Worm (Caenorhabditis elegans) whole organism, midembryonic: ENCODE results near the gene srlf-13.

Experiments used
- T22C8.4 ChIP-seq: fragments of 200-800 bp; sonication (Bioruptor generic); IDR thresholded peaks from 2 replicates; pipeline ENCODE4 v1.3.6; 2022; ENCODE audit warnings: missing genetic modification characterization, missing compliant biosample characterization
- cog-1 ChIP-seq: sonication (generic microtip); optimal IDR thresholded peaks from 2 replicates; lab custom pipeline; 2016; ENCODE audit warnings: missing genetic modification characterization, missing compliant biosample characterization
- flt-1 ChIP-seq: fragments of 200-800 bp; sonication (Bioruptor generic); IDR thresholded peaks from 2 replicates; pipeline ENCODE4 v1.3.6; 2022; ENCODE audit warnings: missing genetic modification characterization, missing compliant biosample characterization
- klf-2 ChIP-seq: fragments of 200-800 bp; sonication (Bioruptor generic); conservative IDR thresholded peaks from 2 replicates; pipeline ENCODE4 v1.3.6; 2022; ENCODE audit warnings: missing genetic modification reagents, missing genetic modification characterization, missing compliant biosample characterization
- med-1 ChIP-seq: sonication (generic microtip); optimal IDR thresholded peaks from 2 replicates; lab custom pipeline; 2017; ENCODE audit warnings: missing genetic modification characterization, mild to moderate bottlenecking, missing compliant biosample characterization, antibody characterized with exemption, missing genetic modification reagents; ENCODE audit not compliant: insufficient read depth
- ref-1 ChIP-seq: fragments of 200-800 bp; sonication (Bioruptor generic); conservative IDR thresholded peaks from 2 replicates; pipeline ENCODE4 v1.3.6; 2022; ENCODE audit warnings: missing genetic modification reagents, missing genetic modification characterization, missing compliant biosample characterization
- tab-1 ChIP-seq: fragments of 200-800 bp; sonication (Bioruptor generic); IDR thresholded peaks from 2 replicates; pipeline ENCODE4 v1.3.6; 2022; ENCODE audit warnings: missing genetic modification characterization, missing compliant biosample characterization
- ztf-23 ChIP-seq: fragments of 200-800 bp; sonication (Bioruptor generic); IDR thresholded peaks from 2 replicates; pipeline ENCODE4 v1.3.6; 2022; ENCODE audit warnings: missing genetic modification reagents, missing genetic modification characterization, missing compliant biosample characterization
- ztf-29 ChIP-seq: fragments of 200-800 bp; sonication (Bioruptor generic); IDR thresholded peaks from 2 replicates; pipeline ENCODE4 v1.3.6; 2022; ENCODE audit warnings: missing genetic modification reagents, missing genetic modification characterization, missing compliant biosample characterization

The srlf-13 gene

DNA sequence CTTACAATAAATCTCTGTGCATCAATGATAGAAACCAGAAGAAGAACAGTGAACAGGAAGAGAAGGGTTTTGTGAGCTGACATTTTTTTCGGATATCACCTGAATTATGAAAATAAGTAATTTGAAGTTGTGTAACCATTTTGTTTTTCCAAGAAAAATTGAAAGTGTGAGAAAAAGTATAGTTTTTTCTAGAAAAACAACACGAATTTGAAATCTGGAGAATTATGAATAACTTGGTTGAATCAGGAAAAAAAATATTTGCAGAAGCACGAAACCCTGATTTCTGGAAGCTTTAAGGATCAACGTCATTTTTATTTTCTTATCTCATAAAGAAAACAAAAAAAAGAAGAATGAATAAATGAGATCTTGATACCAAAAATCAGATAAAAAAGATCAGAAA is 21.9 kb downstream of the srlf-13 start, which contains the start of gene F13E9.12:
Gene F13E9.12, minus strand, starts transcription at position 101 of the 400 bp plus-strand sequence.
- no peak for TF ChIP-seq cog-1 (tag; lab: Kevin White, UChicago)
- no peak for TF ChIP-seq ref-1 (GFP tag; lab: Robert Waterston, UW)
- no peak for TF ChIP-seq T22C8.4 (GFP tag; lab: Robert Waterston, UW)
- TF ChIP-seq tab-1: no peak
- no peak for TF ChIP-seq ztf-23 (GFP tag; lab: Robert Waterston, UW)
- no peak for TF ChIP-seq flt-1
- TF ChIP-seq klf-2 (GFP tag; lab: Robert Waterston, UW): no peak
- TF ChIP-seq ztf-29 (GFP tag; lab: Robert Waterston, UW): no peak
- no peak for TF ChIP-seq med-1 (GFP tag; lab: Kevin White, UChicago)

DNA sequence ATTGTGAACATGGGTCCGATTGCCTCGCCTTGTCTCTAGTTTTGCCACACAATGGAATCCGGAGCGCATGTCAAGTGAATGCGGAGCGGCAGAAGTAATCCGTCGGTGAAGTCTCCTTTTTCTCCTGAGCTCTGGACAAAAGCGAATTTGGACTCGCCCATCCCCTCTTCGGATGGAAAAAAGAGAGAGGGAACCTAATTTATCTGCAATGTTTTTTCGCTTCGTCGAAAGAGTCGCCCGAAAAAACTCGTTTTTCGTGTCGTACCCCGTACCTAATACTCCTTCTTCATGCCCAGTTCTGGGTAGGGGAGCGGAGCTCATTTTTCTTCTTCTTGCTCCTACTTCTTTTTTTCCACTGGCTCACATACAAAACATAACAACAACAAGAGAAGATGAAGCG is 26.3 kb downstream of the srlf-13 start:
- no peak for TF ChIP-seq ztf-29 (GFP tag; lab: Robert Waterston, UW)
- no peak for TF ChIP-seq ztf-23 (GFP tag; lab: Robert Waterston, UW)
- 0 out of 2 replicates have a peak, but pooled peaks have one; percentile 4 for TF ChIP-seq flt-1
- no peak for TF ChIP-seq klf-2 (GFP tag; lab: Robert Waterston, UW)

DNA sequence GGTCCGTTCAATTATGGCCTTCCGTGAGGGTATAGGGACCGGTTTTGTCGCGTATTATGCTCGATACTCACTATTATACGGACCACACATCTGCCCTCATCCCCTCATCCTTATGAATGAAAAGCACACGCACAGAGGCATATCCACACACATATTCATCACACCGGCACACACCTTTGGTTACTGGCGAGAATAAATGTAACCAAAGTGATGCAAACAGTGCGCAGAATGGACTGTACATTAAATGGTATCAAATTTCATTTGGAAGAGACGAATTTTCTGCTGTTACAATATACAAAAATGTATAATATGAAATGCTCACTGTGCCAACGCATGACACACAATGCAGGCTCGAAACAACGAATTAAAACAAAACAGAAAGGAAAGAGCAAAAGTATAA is 26.8 kb downstream of the srlf-13 start:
- TF ChIP-seq tab-1 (0 out of 2 replicates have a peak, but pooled peaks have one; percentile 65), med-1 (GFP tag; lab: Kevin White, UChicago) (no peak)

DNA sequence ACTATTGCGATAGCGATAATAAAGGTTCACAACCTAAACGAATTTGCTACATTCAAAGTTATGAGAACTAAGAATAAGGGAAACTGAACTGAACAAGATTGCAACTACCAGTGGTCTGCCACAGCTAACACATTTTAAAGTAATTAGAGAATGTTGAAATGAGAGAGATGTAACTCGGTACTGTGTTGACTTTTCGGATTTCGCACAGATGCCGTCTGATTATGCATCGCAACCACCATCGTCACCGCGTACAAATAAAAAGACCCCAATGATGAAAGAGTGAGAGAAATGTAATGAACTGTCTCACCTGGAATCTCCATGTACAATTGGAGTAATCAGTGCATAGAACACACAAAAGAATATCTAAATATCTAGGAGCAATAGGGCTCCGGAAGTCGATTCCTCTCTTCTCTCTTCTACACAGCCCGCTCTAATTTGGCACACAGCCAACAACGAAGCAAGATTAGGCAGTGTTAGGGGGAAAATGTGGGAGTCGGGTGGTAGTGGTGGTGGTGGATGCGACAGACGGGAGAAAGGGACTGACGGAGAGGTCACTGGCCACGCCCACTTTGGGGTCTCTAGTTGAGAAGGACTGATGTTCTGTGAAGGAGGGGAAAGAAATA is 27.7 kb downstream of the srlf-13 start, which contains the start of gene F13E9.11:
Gene F13E9.11, minus strand, starts transcription at position 507 of the 623 bp plus-strand sequence.
- TF ChIP-seq klf-2 (GFP tag; lab: Robert Waterston, UW) (no peak), ref-1 (GFP tag; lab: Robert Waterston, UW) (no peak), ztf-29 (GFP tag; lab: Robert Waterston, UW) (no peak), ztf-23 (GFP tag; lab: Robert Waterston, UW) (peak; percentile 18; the same call in 1 of the 2 replicates), med-1 (GFP tag; lab: Kevin White, UChicago) (no peak), T22C8.4 (GFP tag; lab: Robert Waterston, UW) (no peak; the same call in 1 of the 2 replicates), tab-1 (peak; percentile 51; the same call in 1 of the 2 replicates), flt-1 (0 out of 2 replicates have a peak, but pooled peaks have one; percentile 50), cog-1 (tag; lab: Kevin White, UChicago) (no peak)

DNA sequence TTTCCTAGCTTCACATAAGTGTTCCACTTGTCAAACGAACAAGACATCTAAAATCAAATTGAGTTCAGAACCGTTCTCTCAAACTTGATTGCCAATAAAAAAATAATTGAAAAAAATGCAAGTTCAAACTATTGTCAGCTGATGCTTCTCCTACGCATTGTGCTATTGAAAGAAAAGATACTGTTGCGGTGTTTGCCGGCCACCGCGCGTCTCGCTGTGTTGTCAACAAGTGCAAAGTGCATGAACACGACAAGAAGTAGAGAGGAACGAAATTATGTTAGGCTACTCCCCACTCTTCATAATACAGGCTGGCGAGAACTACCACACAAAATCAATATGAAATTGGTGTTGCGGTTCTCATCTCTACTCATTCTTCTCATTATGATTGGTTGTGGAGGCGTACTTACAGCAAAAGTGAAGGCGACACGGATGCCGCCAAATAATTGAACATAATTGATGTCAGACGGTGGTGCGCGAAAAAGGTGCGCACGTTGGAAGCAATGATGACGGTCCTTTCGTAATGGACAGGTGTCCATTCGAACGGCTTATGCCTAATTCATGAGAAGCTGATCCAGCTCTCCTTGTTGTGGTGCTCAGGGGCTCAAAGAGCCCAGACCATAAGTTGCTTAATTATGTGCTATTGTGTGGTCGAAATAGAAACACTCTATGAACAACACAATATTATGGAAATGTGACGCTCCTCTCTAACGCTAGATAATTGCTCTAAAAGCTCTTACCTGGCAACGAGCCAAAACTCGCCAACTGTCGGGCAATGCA is 28.9 kb downstream of the srlf-13 start:
- TF ChIP-seq cog-1 (tag; lab: Kevin White, UChicago) (no peak), tab-1 (0 out of 2 replicates have a peak, but pooled peaks have one; percentile 4), ztf-29 (GFP tag; lab: Robert Waterston, UW) (peak; percentile 67; the same call in 1 of the 2 replicates), flt-1 (no peak), T22C8.4 (GFP tag; lab: Robert Waterston, UW) (no peak), med-1 (GFP tag; lab: Kevin White, UChicago) (no peak)

DNA sequence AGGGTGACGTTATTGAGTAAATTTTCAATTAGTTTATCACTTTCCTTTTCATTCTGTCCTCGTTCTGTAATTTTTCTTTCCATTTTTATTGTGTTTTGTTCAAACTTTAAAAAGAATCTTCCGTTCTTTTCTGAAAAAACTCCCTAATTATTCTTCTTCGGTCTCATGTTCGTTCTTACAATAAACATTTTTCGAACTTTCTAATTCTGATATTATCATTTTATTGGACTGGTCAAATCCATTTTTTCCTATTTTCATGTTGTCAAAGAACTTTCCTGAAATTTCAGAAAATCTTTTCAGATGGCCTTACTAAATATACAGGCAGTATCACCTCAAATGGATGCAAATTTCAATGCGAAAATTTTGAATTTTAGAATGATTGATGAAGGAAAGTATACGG is 32.4 kb downstream of the srlf-13 start, which contains the start of gene nish-1:
Gene nish-1, plus strand, starts transcription at position 301 of the 400 bp plus-strand sequence.
- TF ChIP-seq flt-1 (no peak), ztf-23 (GFP tag; lab: Robert Waterston, UW) (no peak), tab-1 (no peak), med-1 (GFP tag; lab: Kevin White, UChicago) (no peak), ztf-29 (GFP tag; lab: Robert Waterston, UW) (no peak), T22C8.4 (GFP tag; lab: Robert Waterston, UW) (no peak), klf-2 (GFP tag; lab: Robert Waterston, UW) (no peak), cog-1 (tag; lab: Kevin White, UChicago) (no peak), ref-1 (GFP tag; lab: Robert Waterston, UW) (no peak)

DNA sequence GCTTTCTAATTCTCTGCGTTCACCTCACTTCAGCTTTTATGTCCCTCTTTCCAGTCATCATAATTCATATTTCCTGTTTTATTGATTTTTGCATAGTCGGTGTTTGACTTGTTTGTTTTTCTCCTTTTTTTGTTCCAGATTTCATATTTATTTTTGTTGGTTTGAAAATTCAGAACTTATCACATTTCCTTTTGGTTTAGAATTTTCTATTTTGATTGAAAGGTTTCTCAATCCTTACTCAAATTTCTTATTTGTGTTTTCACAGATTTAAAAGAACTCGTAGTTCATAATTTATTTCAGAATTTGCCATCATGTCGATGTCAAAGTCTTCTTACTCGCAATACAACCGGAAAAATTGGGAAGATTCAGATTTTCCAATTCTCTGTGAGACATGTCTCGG is 35.3 kb downstream of the srlf-13 start, which contains the start of gene rbm-22:
Gene rbm-22, plus strand, starts transcription at position 301 of the 400 bp plus-strand sequence.
- TF ChIP-seq cog-1 (tag; lab: Kevin White, UChicago) (no peak), T22C8.4 (GFP tag; lab: Robert Waterston, UW) (peak; percentile 56; the same call in 1 of the 2 replicates)

DNA sequence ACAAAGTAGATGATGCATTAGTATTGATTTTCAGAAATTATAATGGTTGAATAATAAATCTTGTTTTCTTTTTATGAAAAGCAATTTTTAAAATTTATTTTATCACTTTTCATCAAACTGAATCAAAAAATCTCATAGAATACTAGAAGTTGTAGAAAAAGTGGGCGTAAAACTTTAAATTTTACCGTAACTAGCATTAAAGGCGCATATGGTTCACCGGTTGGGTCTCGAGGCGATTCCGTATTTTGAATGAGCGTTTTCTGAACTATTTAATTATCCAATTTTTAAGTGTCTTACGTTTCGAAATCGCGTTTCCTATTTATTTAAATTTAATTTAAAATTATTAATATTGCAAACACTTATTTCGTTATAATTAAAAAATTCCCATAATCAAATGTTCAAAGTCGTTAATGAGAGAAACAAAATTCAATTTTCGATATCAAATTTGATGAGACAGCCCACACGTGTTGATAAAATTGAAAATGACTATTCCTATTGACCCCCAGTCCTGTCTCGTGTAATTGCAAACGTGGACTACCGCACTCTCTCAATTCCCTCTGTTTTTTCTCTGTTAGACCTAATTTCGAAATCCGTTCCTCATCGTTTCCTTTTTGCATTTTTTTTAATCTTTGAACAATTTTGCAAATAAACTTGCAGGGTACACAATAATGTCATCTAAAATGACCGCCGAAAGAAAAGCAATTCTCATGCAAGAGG is 38.0 kb downstream of the srlf-13 start, which contains the start of the genes T11G6.2 and hars-1:
Gene T11G6.2, minus strand, starts transcription at position 197 of the 717 bp plus-strand sequence.
Gene hars-1, plus strand, starts transcription at position 658 of the 717 bp plus-strand sequence.
- TF ChIP-seq ztf-23 (GFP tag; lab: Robert Waterston, UW) (no peak), klf-2 (GFP tag; lab: Robert Waterston, UW) (no peak)

DNA sequence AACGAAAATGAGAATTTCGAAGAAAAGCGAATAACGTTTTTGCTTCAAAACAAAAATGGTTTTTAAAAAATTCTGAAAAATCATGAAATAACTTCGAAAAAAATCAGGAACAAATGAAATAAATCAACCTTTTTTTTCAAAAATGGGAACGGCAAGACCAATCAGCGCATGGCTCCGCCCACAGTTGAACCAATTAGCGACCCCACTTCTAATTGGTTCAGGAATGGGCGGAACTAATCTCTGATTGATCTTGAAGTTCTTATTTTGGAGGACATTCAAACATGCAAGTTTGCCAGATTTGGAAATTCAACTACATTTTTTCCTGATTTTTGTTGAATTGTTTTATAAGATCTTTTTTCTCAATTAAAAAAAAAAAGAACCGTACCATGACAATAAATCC is 40.5 kb downstream of the srlf-13 start:
- no peak for TF ChIP-seq T22C8.4 (GFP tag; lab: Robert Waterston, UW)
- TF ChIP-seq ref-1 (GFP tag; lab: Robert Waterston, UW): no peak
- no peak for TF ChIP-seq klf-2 (GFP tag; lab: Robert Waterston, UW)
- no peak for TF ChIP-seq ztf-23 (GFP tag; lab: Robert Waterston, UW)
- TF ChIP-seq cog-1 (tag; lab: Kevin White, UChicago): no peak
- TF ChIP-seq ztf-29 (GFP tag; lab: Robert Waterston, UW): no peak
- no peak for TF ChIP-seq tab-1
- TF ChIP-seq flt-1: no peak
- no peak for TF ChIP-seq med-1 (GFP tag; lab: Kevin White, UChicago)
